Comparison of ENCODE assay signal across 2 fruit fly cellular contexts in the genomic region with DNA sequence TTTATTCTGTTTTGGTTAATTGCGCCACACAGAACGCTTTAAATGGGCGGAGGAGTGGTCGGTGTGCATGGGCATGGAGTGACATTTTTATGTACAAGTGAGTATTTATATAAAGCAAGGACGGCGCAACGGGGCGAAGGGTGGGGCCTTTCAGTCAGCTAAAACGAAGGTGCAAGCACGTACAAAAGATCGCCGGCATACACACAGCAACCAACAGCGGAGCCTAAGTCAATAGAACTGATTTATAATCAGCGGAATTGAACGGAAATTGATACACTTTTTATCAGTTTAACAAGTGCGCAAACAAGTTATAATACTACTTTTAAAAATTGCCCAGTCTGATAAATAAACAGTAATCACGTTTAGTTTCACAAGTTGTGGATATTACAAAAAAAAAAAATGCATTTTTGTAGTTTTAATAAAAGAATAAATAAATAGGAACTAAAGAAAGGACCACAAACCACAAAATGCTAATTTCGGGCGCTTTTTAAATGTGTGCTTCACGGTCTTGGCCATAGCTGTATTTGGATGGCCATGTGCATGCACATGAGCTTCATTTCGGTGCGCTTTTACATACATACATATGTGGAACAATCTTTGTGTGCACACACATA.
TF ChIP-seq lines count a peak whose summit lies in the region.

No protein-coding gene starts in this region.

TF ChIP-seq in whole organism, embryonic, 481 proteins besides CTCF, POLR2A, EP300 and RAD21 (continued from another document):
- TF ChIP-seq ERR (GFP tag; optimal IDR thresholded peaks at IDR 0.05; lab: Kevin White, UChicago) (no peak), Drgx (GFP tag; IDR thresholded peaks at IDR 0.05; lab: Robert Waterston, UW) (peak; percentile 66), row (GFP tag; IDR thresholded peaks at IDR 0.05; lab: Robert Waterston, UW) (0 out of 3 replicates have a peak, but pooled peaks have one; percentile 10), D (optimal IDR thresholded peaks at IDR 0.05; lab: Kevin White, UChicago) (no peak), D (GFP tag; optimal IDR thresholded peaks at IDR 0.05; lab: Kevin White, UChicago) (peak; percentile 14), Med (GFP tag; lab: Kevin White, UChicago) (peak; percentile 77), pita (GFP tag; optimal IDR thresholded peaks at IDR 0.05; lab: Kevin White, UChicago) (no peak), BEAF-32 (GFP tag; optimal IDR thresholded peaks at IDR 0.05; lab: Kevin White, UChicago) (no peak), CG3407 (GFP tag; optimal IDR thresholded peaks at IDR 0.05; lab: Kevin White, UChicago) (peak; percentile 27), fd96Cb (tag; optimal IDR thresholded peaks at IDR 0.05; lab: Kevin White, UChicago) (peak; percentile 32)

TF ChIP-seq in whole organism, prepupa, 60 proteins besides CTCF, POLR2A, EP300 and RAD21 (continued from another document):
- peak; percentile 66 for TF ChIP-seq Smox (GFP tag; optimal IDR thresholded peaks at IDR 0.05; lab: Kevin White, UChicago)
